Worm (Caenorhabditis elegans): ENCODE measurements around the gene lido-12.
"Not testable (repeated sequence)": the region's sequence is repeated elsewhere in the genome, so short reads cannot be mapped to it uniquely, and the experiment has no call there.

The lido-12 gene

DNA sequence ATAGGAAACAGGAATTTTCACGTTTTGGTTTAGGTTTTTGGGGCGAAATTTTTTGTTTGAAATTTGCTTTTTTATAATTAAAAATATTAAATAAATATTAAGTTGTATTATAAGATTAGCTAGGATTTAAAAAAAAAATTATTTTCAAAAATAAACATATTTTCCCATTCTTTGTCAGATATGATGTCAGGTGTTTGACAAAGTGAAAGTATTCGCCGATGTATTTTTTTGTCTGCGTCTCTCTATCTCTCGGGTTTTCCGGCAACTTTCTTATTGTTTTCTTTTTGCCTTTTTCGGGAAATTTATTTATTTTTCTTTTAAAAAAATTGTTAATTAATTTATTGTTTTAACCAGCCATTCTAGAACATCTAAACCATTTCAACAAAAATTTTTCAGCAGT is 24.8 kb downstream of the lido-12 start:
- TF ChIP-seq tbx-11 (GFP tag; IDR thresholded peaks at IDR 0.05) (no peak), flt-1 (GFP tag; IDR thresholded peaks at IDR 0.05) (no peak), pes-1 (GFP tag; IDR thresholded peaks at IDR 0.05) (no peak), ets-7 (tag; optimal IDR thresholded peaks at IDR 0.05) (no peak), tbx-37 (GFP tag; conservative IDR thresholded peaks at IDR 0.05) (no peak), aly-1 (tag; optimal IDR thresholded peaks at IDR 0.05) (no peak), ceh-13 (GFP tag; optimal IDR thresholded peaks at IDR 0.05) (no peak), B0310.2 (tag; optimal IDR thresholded peaks at IDR 0.05) (no peak), ceh-36 (tag; optimal IDR thresholded peaks at IDR 0.05) (no peak), tra-4 (tag; optimal IDR thresholded peaks at IDR 0.05) (no peak), hnd-1 (tag; optimal IDR thresholded peaks at IDR 0.05) (no peak), sea-1 (GFP tag; conservative IDR thresholded peaks at IDR 0.05) (no peak), hmbx-1 (tag; optimal IDR thresholded peaks at IDR 0.05) (no peak), scrt-1 (GFP tag; IDR thresholded peaks at IDR 0.05) (no peak), F13C5.2 (tag; optimal IDR thresholded peaks at IDR 0.05) (no peak)

DNA sequence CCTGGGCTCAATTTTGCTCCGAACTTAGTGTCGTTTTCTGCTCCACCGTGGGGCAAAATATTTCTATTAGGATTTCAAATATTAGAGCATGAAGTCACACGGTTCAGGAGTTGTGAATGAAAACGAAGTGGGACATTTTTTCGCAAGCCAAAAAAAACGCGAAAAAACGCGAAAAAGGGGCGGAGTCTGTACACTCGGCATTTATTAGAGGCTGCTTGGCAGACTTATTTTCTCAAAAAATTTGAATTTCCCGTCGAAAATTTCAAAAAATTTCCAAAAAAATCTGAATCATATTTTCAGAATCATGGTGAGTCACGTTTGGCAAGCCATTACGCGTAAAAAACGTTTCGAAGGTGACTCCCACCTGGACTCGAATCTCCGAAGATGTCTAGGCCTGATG is 26.9 kb downstream of the lido-12 start, which contains the start of gene B0454.6:
Gene B0454.6 (plus strand): TSS at position 301 of the 400 bp plus-strand sequence.
- not testable (repeated sequence) for TF ChIP-seq pes-1 (GFP tag; IDR thresholded peaks at IDR 0.05); tra-4 (tag; optimal IDR thresholded peaks at IDR 0.05); sea-1 (GFP tag; conservative IDR thresholded peaks at IDR 0.05)

DNA sequence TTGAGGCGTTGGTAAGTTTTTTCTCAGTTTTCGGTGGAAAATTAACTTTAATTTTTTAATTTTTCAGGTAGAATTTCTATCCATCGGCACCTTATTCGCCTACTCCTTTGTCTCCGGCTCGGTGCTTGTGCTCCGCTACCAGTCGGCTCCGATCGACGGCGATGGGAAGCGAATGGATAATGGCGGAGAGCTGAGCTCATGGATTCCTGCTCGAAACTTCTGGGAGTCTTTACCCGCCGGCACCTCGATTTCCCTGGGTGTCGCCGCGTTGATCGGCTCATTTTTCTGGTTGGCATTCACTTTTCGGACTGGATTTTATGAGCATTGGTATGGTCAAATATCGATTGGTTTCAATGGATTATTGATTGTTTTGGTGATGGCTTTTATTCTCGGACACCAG is 29.3 kb downstream of the lido-12 start:
- no peak for TF ChIP-seq B0310.2 (tag; optimal IDR thresholded peaks at IDR 0.05)
- TF ChIP-seq ets-7 (tag; optimal IDR thresholded peaks at IDR 0.05), result no peak
- no peak for TF ChIP-seq hmg-4 (GFP tag; optimal IDR thresholded peaks at IDR 0.05)
- no peak for TF ChIP-seq tbx-37 (GFP tag; conservative IDR thresholded peaks at IDR 0.05)
- TF ChIP-seq ceh-13 (GFP tag; optimal IDR thresholded peaks at IDR 0.05), result no peak
- no peak for TF ChIP-seq hnd-1 (tag; optimal IDR thresholded peaks at IDR 0.05)

DNA sequence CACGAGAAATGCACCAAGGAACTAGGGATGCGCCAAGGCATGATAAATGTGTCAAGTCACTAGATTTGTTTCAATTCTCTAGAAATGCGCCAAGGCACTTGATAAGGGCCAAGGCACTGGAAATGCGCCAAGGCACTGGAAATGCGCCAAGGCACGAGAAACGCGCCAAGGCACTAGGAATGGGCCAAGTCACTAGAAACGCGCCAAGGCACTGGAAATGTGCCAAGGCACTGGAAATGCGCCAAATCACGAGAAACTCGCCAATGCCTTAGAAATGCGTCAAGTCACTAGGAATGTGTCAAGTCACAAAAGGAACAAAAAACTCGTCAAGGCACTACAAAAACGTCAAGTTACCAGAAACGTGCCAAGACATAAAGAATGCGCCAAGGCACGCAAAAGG is 30.7 kb downstream of the lido-12 start:
- TF ChIP-seq pes-1 (GFP tag; IDR thresholded peaks at IDR 0.05), result no peak
- no peak for TF ChIP-seq sea-1 (GFP tag; conservative IDR thresholded peaks at IDR 0.05)

DNA sequence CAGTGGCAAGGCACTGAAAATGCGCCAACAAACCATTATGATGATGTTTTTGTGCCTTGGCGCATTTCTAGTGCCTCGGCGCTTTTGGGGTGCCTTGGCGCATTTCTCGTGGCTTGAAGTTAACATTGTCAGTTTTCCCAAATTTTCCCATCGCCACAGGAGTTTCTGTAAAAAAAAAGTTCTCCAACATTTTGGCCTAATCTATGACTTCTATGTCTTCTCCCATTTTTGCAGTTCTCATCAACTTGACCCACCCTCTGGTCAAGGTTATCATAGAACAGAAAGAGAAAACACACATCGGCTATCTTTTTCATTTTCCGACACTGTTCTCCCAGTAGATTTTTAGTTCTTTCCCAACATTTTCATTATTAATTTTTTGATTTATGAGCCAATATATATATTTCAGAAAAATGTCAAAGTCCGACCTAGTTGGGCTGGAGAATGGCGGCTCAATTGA is 32.9 kb downstream of the lido-12 start, which contains the start of the genes B0454.26 and B0454.5:
Gene B0454.26 (minus strand): TSS at position 101 of the 457 bp plus-strand sequence.
Gene B0454.5 (plus strand): TSS at position 407 of the 457 bp plus-strand sequence.
- TF ChIP-seq aly-1 (tag; optimal IDR thresholded peaks at IDR 0.05) (no peak), sea-1 (GFP tag; conservative IDR thresholded peaks at IDR 0.05) (no peak), ceh-13 (GFP tag; optimal IDR thresholded peaks at IDR 0.05) (no peak), B0310.2 (tag; optimal IDR thresholded peaks at IDR 0.05) (no peak), pes-1 (GFP tag; IDR thresholded peaks at IDR 0.05) (no peak), scrt-1 (GFP tag; IDR thresholded peaks at IDR 0.05) (no peak), F13C5.2 (tag; optimal IDR thresholded peaks at IDR 0.05) (no peak), hmbx-1 (tag; optimal IDR thresholded peaks at IDR 0.05) (no peak), tbx-37 (GFP tag; conservative IDR thresholded peaks at IDR 0.05) (no peak), tra-4 (tag; optimal IDR thresholded peaks at IDR 0.05) (no peak), ama-1 (optimal IDR thresholded peaks at IDR 0.05) (no peak), ceh-36 (tag; optimal IDR thresholded peaks at IDR 0.05) (no peak), flt-1 (GFP tag; IDR thresholded peaks at IDR 0.05) (no peak), tbx-11 (GFP tag; IDR thresholded peaks at IDR 0.05) (no peak), hnd-1 (tag; optimal IDR thresholded peaks at IDR 0.05) (no peak), ets-7 (tag; optimal IDR thresholded peaks at IDR 0.05) (no peak), hmg-4 (GFP tag; optimal IDR thresholded peaks at IDR 0.05) (no peak)

DNA sequence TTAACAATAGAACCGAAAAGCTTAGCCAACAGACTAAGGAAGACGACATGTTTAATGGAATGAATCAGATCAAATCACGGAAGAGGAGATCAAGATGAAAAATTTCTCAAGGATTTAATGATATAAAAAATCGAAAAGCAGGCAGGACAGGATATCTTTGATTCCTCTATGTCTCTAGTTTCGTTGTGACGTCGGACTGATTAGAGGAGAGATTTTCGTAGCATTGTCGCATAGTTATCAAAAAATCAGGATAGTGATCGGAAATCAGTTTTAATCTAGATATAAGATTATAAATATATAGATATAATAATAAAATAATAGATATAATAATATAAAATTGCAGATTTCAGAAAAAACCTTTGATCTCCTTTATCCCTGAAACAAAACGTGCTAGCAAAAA is 37.8 kb downstream of the lido-12 start, which contains the start of gene B0454.8:
Gene B0454.8 (minus strand): TSS at position 101 of the 400 bp plus-strand sequence.
- no peak for TF ChIP-seq tra-4 (tag; optimal IDR thresholded peaks at IDR 0.05)
- TF ChIP-seq ets-7 (tag; optimal IDR thresholded peaks at IDR 0.05), result no peak
- no peak for TF ChIP-seq ceh-36 (tag; optimal IDR thresholded peaks at IDR 0.05)
- no peak for TF ChIP-seq ceh-13 (GFP tag; optimal IDR thresholded peaks at IDR 0.05)
- no peak for TF ChIP-seq flt-1 (GFP tag; IDR thresholded peaks at IDR 0.05)
- no peak for TF ChIP-seq scrt-1 (GFP tag; IDR thresholded peaks at IDR 0.05)
- no peak for TF ChIP-seq sea-1 (GFP tag; conservative IDR thresholded peaks at IDR 0.05)
- TF ChIP-seq hmg-4 (GFP tag; optimal IDR thresholded peaks at IDR 0.05), result no peak
- TF ChIP-seq hmbx-1 (tag; optimal IDR thresholded peaks at IDR 0.05), result no peak
- no peak for TF ChIP-seq tbx-11 (GFP tag; IDR thresholded peaks at IDR 0.05)
- TF ChIP-seq aly-1 (tag; optimal IDR thresholded peaks at IDR 0.05), result no peak
- no peak for TF ChIP-seq B0310.2 (tag; optimal IDR thresholded peaks at IDR 0.05)
- TF ChIP-seq pes-1 (GFP tag; IDR thresholded peaks at IDR 0.05), result no peak
- TF ChIP-seq F13C5.2 (tag; optimal IDR thresholded peaks at IDR 0.05), result no peak
- TF ChIP-seq tbx-37 (GFP tag; conservative IDR thresholded peaks at IDR 0.05), result no peak
- TF ChIP-seq ama-1 (optimal IDR thresholded peaks at IDR 0.05), result no peak
- no peak for TF ChIP-seq hnd-1 (tag; optimal IDR thresholded peaks at IDR 0.05)

DNA sequence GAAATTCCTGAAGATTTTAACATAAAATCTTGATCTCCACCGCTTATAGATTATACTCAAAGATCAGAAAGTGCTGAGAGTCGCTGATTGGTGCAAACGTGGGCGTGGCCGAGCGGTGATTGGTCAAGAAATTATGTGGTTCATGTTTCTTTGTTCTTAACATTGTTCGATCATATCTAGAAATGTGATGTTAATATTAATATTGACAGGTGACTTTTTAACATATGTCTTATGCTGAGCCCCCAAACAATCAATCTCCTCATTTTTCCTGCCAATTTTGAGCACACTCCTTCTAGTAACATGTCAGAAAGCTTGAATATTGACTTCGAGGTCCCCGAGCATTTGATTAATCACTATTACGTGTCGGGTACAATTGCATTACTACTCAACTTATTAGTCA is 38.4 kb downstream of the lido-12 start, which contains the start of gene sri-29:
Gene sri-29 (plus strand): TSS at position 301 of the 400 bp plus-strand sequence.
- TF ChIP-seq scrt-1 (GFP tag; IDR thresholded peaks at IDR 0.05) (no peak), pes-1 (GFP tag; IDR thresholded peaks at IDR 0.05) (no peak), ama-1 (optimal IDR thresholded peaks at IDR 0.05) (no peak), ceh-36 (tag; optimal IDR thresholded peaks at IDR 0.05) (no peak), tbx-11 (GFP tag; IDR thresholded peaks at IDR 0.05) (no peak), flt-1 (GFP tag; IDR thresholded peaks at IDR 0.05) (no peak), sea-1 (GFP tag; conservative IDR thresholded peaks at IDR 0.05) (no peak), ceh-13 (GFP tag; optimal IDR thresholded peaks at IDR 0.05) (no peak), ets-7 (tag; optimal IDR thresholded peaks at IDR 0.05) (no peak), tra-4 (tag; optimal IDR thresholded peaks at IDR 0.05) (no peak), hnd-1 (tag; optimal IDR thresholded peaks at IDR 0.05) (no peak)

DNA sequence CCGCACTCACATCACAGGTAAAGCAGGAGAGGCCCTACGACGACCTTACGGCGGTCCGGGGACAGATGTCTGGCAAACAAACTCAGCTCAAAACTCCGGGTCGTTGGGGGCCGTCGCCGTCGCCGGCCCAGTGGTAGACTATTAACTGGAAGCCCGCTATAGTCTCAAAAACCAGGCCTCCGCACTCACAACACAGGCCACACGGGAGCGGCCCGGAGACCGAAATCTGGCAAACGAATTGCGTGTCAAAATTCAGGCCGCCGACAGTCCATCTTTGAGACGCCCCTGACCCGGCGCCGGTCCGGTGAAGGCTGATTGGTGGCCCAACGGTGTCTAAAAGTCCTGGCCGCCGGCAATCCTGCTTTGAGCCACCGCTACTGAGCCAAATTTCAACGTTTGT is 39.8 kb downstream of the lido-12 start:
- TF ChIP-seq hnd-1 (tag; optimal IDR thresholded peaks at IDR 0.05) (no peak), pes-1 (GFP tag; IDR thresholded peaks at IDR 0.05) (no peak)
